Fruit fly (Drosophila melanogaster) whole organism, embryonic: Measurements from ENCODE around the gene CG34305.

Experiments
- Adf1 ChIP-seq: fragments of 200-800 bp; sonication (Bioruptor generic); IDR thresholded peaks from 2 replicates; pipeline ENCODE4 v1.3.6; 2022; ENCODE audit warnings: missing biosample characterization, missing genetic modification characterization
- Antp ChIP-seq: fragments of 200-800 bp; sonication (Bioruptor generic); optimal IDR thresholded peaks from 3 replicates; lab custom pipeline; 2016; ENCODE audit warnings: missing biosample characterization, missing genetic modification characterization
- CG11247 ChIP-seq: fragments of 200-800 bp; sonication (Bioruptor generic); IDR thresholded peaks from 2 replicates; pipeline ENCODE4 v1.3.6; 2022; ENCODE audit warnings: missing biosample characterization, missing genetic modification characterization
- CG12071 ChIP-seq: fragments of 200-800 bp; sonication (Bioruptor generic); optimal IDR thresholded peaks from 3 replicates; lab custom pipeline; 2018; ENCODE audit warnings: missing biosample characterization, mild to moderate bottlenecking, missing genetic modification characterization
- CG1233 ChIP-seq: fragments of 200-800 bp; sonication (Bioruptor generic); optimal IDR thresholded peaks from 4 replicates; lab custom pipeline; 2018; ENCODE audit warnings: missing biosample characterization, mild to moderate bottlenecking, missing genetic modification characterization
- CG12744 ChIP-seq: fragments of 200-800 bp; sonication (Bioruptor generic); optimal IDR thresholded peaks from 2 replicates; lab custom pipeline; 2016; ENCODE audit warnings: missing biosample characterization, missing genetic modification characterization
- CG14050 ChIP-seq: fragments of 200-800 bp; sonication (Bioruptor generic); IDR thresholded peaks from 3 replicates; pipeline ENCODE4 v1.3.6; 2022; ENCODE audit warnings: missing biosample characterization, missing genetic modification characterization
- CG14710 ChIP-seq: fragments of 200-800 bp; sonication (Bioruptor generic); optimal IDR thresholded peaks from 3 replicates; lab custom pipeline; 2019; ENCODE audit warnings: missing biosample characterization, mild to moderate bottlenecking, missing genetic modification characterization, moderate library complexity
- CG16779 ChIP-seq: fragments of 200-800 bp; sonication (Bioruptor generic); IDR thresholded peaks from 2 replicates; pipeline ENCODE4 v1.3.6; 2022; ENCODE audit warnings: missing biosample characterization, missing genetic modification characterization
- CG17829 ChIP-seq: fragments of 200-800 bp; optimal IDR thresholded peaks from 2 replicates; lab custom pipeline; 2019; ENCODE audit warnings: missing biosample characterization, mild to moderate bottlenecking, missing genetic modification characterization, moderate library complexity
- CG18011 ChIP-seq: fragments of 200-800 bp; sonication (Bioruptor generic); optimal IDR thresholded peaks from 2 replicates; lab custom pipeline; 2017; ENCODE audit warnings: missing biosample characterization, missing genetic modification characterization, mild to moderate bottlenecking, moderate library complexity, missing genotype
- CG18262 ChIP-seq: fragments of 200-800 bp; optimal IDR thresholded peaks from 3 replicates; lab custom pipeline; 2019; ENCODE audit warnings: missing biosample characterization, mild to moderate bottlenecking, missing genetic modification characterization, moderate library complexity
- CG33557 ChIP-seq: fragments of 200-800 bp; sonication (Bioruptor generic); optimal IDR thresholded peaks from 2 replicates; lab custom pipeline; 2019; ENCODE audit warnings: missing biosample characterization, mild to moderate bottlenecking, missing genetic modification characterization, moderate library complexity
- CG4854 ChIP-seq: fragments of 200-800 bp; sonication (Bioruptor generic); optimal IDR thresholded peaks from 2 replicates; lab custom pipeline; 2016; ENCODE audit warnings: missing biosample characterization, missing genetic modification characterization, inconsistent platforms
- CG6765 ChIP-seq: fragments of 200-800 bp; sonication (Bioruptor generic); optimal IDR thresholded peaks from 3 replicates; lab custom pipeline; 2017; ENCODE audit warnings: missing biosample characterization, mild to moderate bottlenecking, missing genetic modification characterization
- CG6854 ChIP-seq: fragments of 200-800 bp; sonication (Bioruptor generic); optimal IDR thresholded peaks from 3 replicates; lab custom pipeline; 2017; ENCODE audit warnings: missing biosample characterization, mild to moderate bottlenecking, missing genetic modification characterization
- CG8388 ChIP-seq: fragments of 200-800 bp; sonication (Bioruptor generic); optimal IDR thresholded peaks from 2 replicates; lab custom pipeline; 2019; ENCODE audit warnings: missing biosample characterization, mild to moderate bottlenecking, missing genetic modification characterization, moderate library complexity
- CG9437 ChIP-seq: fragments of 200-800 bp; sonication (Bioruptor generic); optimal IDR thresholded peaks from 2 replicates; lab custom pipeline; 2018; ENCODE audit warnings: missing biosample characterization, mild to moderate bottlenecking, missing genetic modification characterization
- CG9817 ChIP-seq: fragments of 200-800 bp; sonication (Bioruptor generic); optimal IDR thresholded peaks from 2 replicates; lab custom pipeline; 2018; ENCODE audit warnings: missing biosample characterization, mild to moderate bottlenecking, missing genetic modification characterization, moderate library complexity
- CrebB ChIP-seq: fragments of 200-800 bp; sonication (Bioruptor generic); optimal IDR thresholded peaks from 3 replicates; lab custom pipeline; 2018; ENCODE audit warnings: missing biosample characterization, mild to moderate bottlenecking, missing genetic modification characterization
- Dfd ChIP-seq, 2 experiments: fragments of >200 bp; optimal IDR thresholded peaks; 2 replicates each; lab custom pipeline; 2017; ENCODE audit warnings: missing biosample characterization in 2 of 2, missing genetic modification characterization in 2 of 2
- Fer1 ChIP-seq: fragments of 200-800 bp; sonication (Bioruptor generic); optimal IDR thresholded peaks from 2 replicates; lab custom pipeline; 2017; ENCODE audit warnings: missing biosample characterization, mild to moderate bottlenecking, missing genetic modification characterization
- Fer3 ChIP-seq: fragments of 200-800 bp; sonication (Bioruptor generic); optimal IDR thresholded peaks from 2 replicates; lab custom pipeline; 2018; ENCODE audit warnings: missing biosample characterization, mild to moderate bottlenecking, missing genetic modification characterization, moderate library complexity
- Hr51 ChIP-seq, 2 experiments: fragments of 200-800 bp; sonication (Bioruptor generic); optimal IDR thresholded peaks; 2 replicates in 1 of 2; 3 replicates in 1 of 2; lab custom pipeline; 2016 to 2018; ENCODE audit warnings: missing biosample characterization in 2 of 2, missing genetic modification characterization in 2 of 2, mild to moderate bottlenecking in 1 of 2, moderate library complexity in 1 of 2
- Myb ChIP-seq: fragments of 200-800 bp; sonication (Bioruptor generic); optimal IDR thresholded peaks from 2 replicates; lab custom pipeline; 2016; ENCODE audit warnings: missing biosample characterization, missing genetic modification characterization
- NfI ChIP-seq: fragments of 200-800 bp; sonication (Bioruptor generic); optimal IDR thresholded peaks from 3 replicates; lab custom pipeline; 2018; ENCODE audit warnings: missing biosample characterization, mild to moderate bottlenecking, missing genetic modification characterization, moderate library complexity
- Sry-δ ChIP-seq: fragments of 200-800 bp; sonication (Bioruptor generic); optimal IDR thresholded peaks from 2 replicates; lab custom pipeline; 2016; ENCODE audit warnings: missing biosample characterization, missing genetic modification characterization
- Trl ChIP-seq, 3 experiments: fragments of >200 bp in 2 of 3; fragments of 200-800 bp in 1 of 3; sonication (Bioruptor generic) in 1 of 3; optimal IDR thresholded peaks; 2 replicates in 1 of 3; 3 replicates in 2 of 3; lab custom pipeline; 2016 to 2017; ENCODE audit warnings: missing biosample characterization in 1 of 3, missing genetic modification characterization in 1 of 3
- ato ChIP-seq: fragments of 200-800 bp; sonication (Bioruptor generic); IDR thresholded peaks from 2 replicates; pipeline ENCODE4 v1.3.6; 2022; ENCODE audit warnings: missing biosample characterization, missing genetic modification characterization; ENCODE audit not compliant: partially characterized antibody
- bbx ChIP-seq: fragments of 200-800 bp; sonication (Bioruptor generic); IDR thresholded peaks from 2 replicates; pipeline ENCODE4 v1.3.6; 2022; ENCODE audit warnings: missing biosample characterization, missing genetic modification characterization; ENCODE audit not compliant: partially characterized antibody
- bsh ChIP-seq, 2 experiments: fragments of 200-800 bp; sonication (Bioruptor generic); optimal IDR thresholded peaks; 2 replicates each; lab custom pipeline; 2017 to 2018; ENCODE audit warnings: mild to moderate bottlenecking in 2 of 2, missing biosample characterization in 2 of 2, missing genetic modification characterization in 2 of 2, moderate library complexity in 1 of 2
- caup ChIP-seq: fragments of 200-800 bp; sonication (Bioruptor generic); optimal IDR thresholded peaks from 3 replicates; lab custom pipeline; 2017; ENCODE audit warnings: missing biosample characterization, mild to moderate bottlenecking, missing genetic modification characterization, moderate library complexity; ENCODE audit not compliant: severe bottlenecking
- ems ChIP-seq: fragments of 200-800 bp; sonication (Bioruptor generic); optimal IDR thresholded peaks from 3 replicates; lab custom pipeline; 2016; ENCODE audit warnings: missing biosample characterization, missing genetic modification characterization
- hkb ChIP-seq, 2 experiments: fragments of 200-800 bp in 1 of 2; fragments of >200 bp in 1 of 2; sonication (Bioruptor generic) in 1 of 2; IDR thresholded peaks in 1 of 2; optimal IDR thresholded peaks in 1 of 2; 2 replicates each; pipeline versions ENCODE4 v1.3.6 to Lab custom; 2017 to 2022; ENCODE audit warnings: missing biosample characterization in 1 of 2, missing genetic modification characterization in 1 of 2
- inv ChIP-seq: fragments of 200-800 bp; sonication (Bioruptor generic); IDR thresholded peaks from 2 replicates; pipeline ENCODE4 v1.3.6; 2022; ENCODE audit warnings: missing biosample characterization, missing genetic modification characterization; ENCODE audit not compliant: partially characterized antibody
- jing ChIP-seq: fragments of 200-800 bp; sonication (Bioruptor generic); optimal IDR thresholded peaks from 2 replicates; lab custom pipeline; 2018; ENCODE audit warnings: missing biosample characterization, mild to moderate bottlenecking, missing genetic modification characterization
- kah ChIP-seq: fragments of 200-800 bp; sonication (Bioruptor generic); optimal IDR thresholded peaks from 2 replicates; lab custom pipeline; 2018; ENCODE audit warnings: missing biosample characterization, mild to moderate bottlenecking, missing genetic modification characterization
- luna ChIP-seq: fragments of 200-800 bp; sonication (Bioruptor generic); optimal IDR thresholded peaks from 2 replicates; lab custom pipeline; 2016; ENCODE audit warnings: missing biosample characterization, missing genetic modification characterization
- nmo ChIP-seq: fragments of 200-800 bp; sonication (Bioruptor generic); optimal IDR thresholded peaks from 2 replicates; lab custom pipeline; 2018; ENCODE audit warnings: missing biosample characterization, mild to moderate bottlenecking, missing genetic modification characterization, moderate library complexity
- nom ChIP-seq: fragments of 200-800 bp; sonication (Bioruptor generic); optimal IDR thresholded peaks from 2 replicates; lab custom pipeline; 2017; ENCODE audit warnings: missing biosample characterization, missing genetic modification characterization, mild to moderate bottlenecking, moderate library complexity, missing genetic modification reagents
- odd ChIP-seq: fragments of 200-800 bp; sonication (Bioruptor generic); optimal IDR thresholded peaks from 2 replicates; lab custom pipeline; 2017; ENCODE audit warnings: missing biosample characterization, mild to moderate bottlenecking, missing genetic modification characterization
- psq ChIP-seq: fragments of 200-800 bp; sonication (Bioruptor generic); optimal IDR thresholded peaks from 2 replicates; lab custom pipeline; 2017; ENCODE audit warnings: missing biosample characterization, missing genetic modification characterization
- pum ChIP-seq: fragments of 200-800 bp; sonication (Bioruptor generic); optimal IDR thresholded peaks from 2 replicates; lab custom pipeline; 2016; ENCODE audit warnings: missing biosample characterization, missing genetic modification characterization
- ranshi ChIP-seq: fragments of 200-800 bp; sonication (Bioruptor generic); IDR thresholded peaks from 2 replicates; pipeline ENCODE4 v1.3.6; 2022; ENCODE audit warnings: missing biosample characterization, missing genetic modification characterization
- repo ChIP-seq: fragments of 200-800 bp; sonication (Bioruptor generic); optimal IDR thresholded peaks from 2 replicates; lab custom pipeline; 2016; ENCODE audit warnings: missing biosample characterization, missing genetic modification characterization
- sim ChIP-seq: fragments of 200-800 bp; sonication (Bioruptor generic); IDR thresholded peaks from 2 replicates; pipeline ENCODE4 v1.3.6; 2022; ENCODE audit warnings: missing biosample characterization, missing genetic modification characterization
- stc ChIP-seq: fragments of 200-800 bp; sonication (Bioruptor generic); IDR thresholded peaks from 2 replicates; pipeline ENCODE4 v1.3.6; 2022; ENCODE audit warnings: missing biosample characterization, missing genetic modification characterization
- sug ChIP-seq: fragments of 200-800 bp; optimal IDR thresholded peaks from 2 replicates; lab custom pipeline; 2019; ENCODE audit warnings: missing biosample characterization, mild to moderate bottlenecking, missing genetic modification characterization, moderate library complexity
- tio ChIP-seq: fragments of 200-800 bp; sonication (Bioruptor generic); optimal IDR thresholded peaks from 2 replicates; lab custom pipeline; 2017; ENCODE audit warnings: missing biosample characterization, missing genetic modification characterization, inconsistent platforms

CG34305 gene

dm6 chr3R:4220780-4221179 is 22.2 kb downstream of the CG34305 start (continued):
- TF ChIP-seq caup (GFP tag; lab: Kevin White, UChicago): no peak
- peak; percentile 56 for TF ChIP-seq Adf1 (GFP tag; lab: Robert Waterston, UW)
- no peak for TF ChIP-seq CrebB (tag; lab: Kevin White, UChicago)
- no peak for TF ChIP-seq CG4854
- no peak for TF ChIP-seq stc (GFP tag; lab: Robert Waterston, UW)
- TF ChIP-seq bsh (GFP tag; optimal IDR thresholded peaks at IDR 0.05; lab: Kevin White, UChicago): no peak
- no peak for TF ChIP-seq kah
- TF ChIP-seq CG12744 (GFP tag; lab: Kevin White, UChicago): no peak
- no peak for TF ChIP-seq Trl (optimal IDR thresholded peaks at IDR 0.05; lab: Kevin White, UChicago)
- peak; percentile 43 for TF ChIP-seq Trl (GFP tag; optimal IDR thresholded peaks at IDR 0.05; lab: Kevin White, UChicago)
- no peak for TF ChIP-seq CG6854
- peak; percentile 25 for TF ChIP-seq CG9817 (tag; lab: Kevin White, UChicago)
- no peak for TF ChIP-seq Dfd (GFP tag; optimal IDR thresholded peaks at IDR 0.05; lab: Kevin White, UChicago)
- no peak for TF ChIP-seq CG1233 (GFP tag; lab: Kevin White, UChicago)
- no peak for TF ChIP-seq tio (GFP tag; lab: Kevin White, UChicago)
- peak; percentile 99 for TF ChIP-seq bbx
- TF ChIP-seq nmo: peak; percentile 53
- TF ChIP-seq Fer3: peak; percentile 39
- no peak for TF ChIP-seq CG14050 (GFP tag; lab: Robert Waterston, UW)
- peak; percentile 36 for TF ChIP-seq Antp (GFP tag; lab: Kevin White, UChicago)
- no peak for TF ChIP-seq psq
- TF ChIP-seq Myb: peak; percentile 65
- TF ChIP-seq hkb (optimal IDR thresholded peaks at IDR 0.05; lab: Kevin White, UChicago): peak; percentile 23
- TF ChIP-seq hkb (GFP tag; IDR thresholded peaks at IDR 0.05; lab: Robert Waterston, UW): no peak
- peak; percentile 27 for TF ChIP-seq Fer1 (GFP tag; lab: Kevin White, UChicago)
- TF ChIP-seq pum: no peak
- no peak for TF ChIP-seq CG18262 (tag; lab: Kevin White, UChicago)
- no peak for TF ChIP-seq sim (GFP tag; lab: Robert Waterston, UW)
- no peak for TF ChIP-seq ranshi (GFP tag; lab: Robert Waterston, UW)
- TF ChIP-seq inv (GFP tag; lab: Robert Waterston, UW): peak; percentile 97
- TF ChIP-seq Sry-δ: peak; percentile 88
- TF ChIP-seq luna (GFP tag; lab: Kevin White, UChicago): peak; percentile 45
- TF ChIP-seq CG18011 (GFP tag; lab: Kevin White, UChicago): peak; percentile 20
- TF ChIP-seq repo (GFP tag; lab: Kevin White, UChicago): peak; percentile 48
- TF ChIP-seq CG14710 (tag; lab: Kevin White, UChicago): peak; percentile 42
- TF ChIP-seq CG33557: no peak
- peak; percentile 41; the same call in 1 of the 2 replicates for TF ChIP-seq CG11247 (GFP tag; lab: Robert Waterston, UW)
- no peak for TF ChIP-seq odd (GFP tag; lab: Kevin White, UChicago)
- peak; percentile 97 for TF ChIP-seq ato (GFP tag; lab: Robert Waterston, UW)
- no peak for TF ChIP-seq CG8388 (GFP tag; lab: Kevin White, UChicago)
- peak; percentile 49 for TF ChIP-seq ems (GFP tag; lab: Kevin White, UChicago)
- TF ChIP-seq CG16779 (GFP tag; lab: Robert Waterston, UW): no peak
- peak in 1 of 2 experiments; percentile 44 for TF ChIP-seq Hr51 (GFP tag; optimal IDR thresholded peaks at IDR 0.05; lab: Kevin White, UChicago)
- TF ChIP-seq NfI (GFP tag; lab: Kevin White, UChicago): no peak
- TF ChIP-seq CG17829: peak; percentile 70
- no peak for TF ChIP-seq nom (GFP tag; lab: Kevin White, UChicago)
- TF ChIP-seq sug: peak; percentile 52
- no peak for TF ChIP-seq CG9437 (GFP tag; lab: Kevin White, UChicago)
- no peak for TF ChIP-seq CG6765 (GFP tag; lab: Kevin White, UChicago)
- no peak for TF ChIP-seq jing (GFP tag; lab: Kevin White, UChicago)
- TF ChIP-seq CG12071 (GFP tag; lab: Kevin White, UChicago): no peak
